Worm (Caenorhabditis elegans): Measurements from ENCODE around the gene Y51H4A.25.

DNA sequence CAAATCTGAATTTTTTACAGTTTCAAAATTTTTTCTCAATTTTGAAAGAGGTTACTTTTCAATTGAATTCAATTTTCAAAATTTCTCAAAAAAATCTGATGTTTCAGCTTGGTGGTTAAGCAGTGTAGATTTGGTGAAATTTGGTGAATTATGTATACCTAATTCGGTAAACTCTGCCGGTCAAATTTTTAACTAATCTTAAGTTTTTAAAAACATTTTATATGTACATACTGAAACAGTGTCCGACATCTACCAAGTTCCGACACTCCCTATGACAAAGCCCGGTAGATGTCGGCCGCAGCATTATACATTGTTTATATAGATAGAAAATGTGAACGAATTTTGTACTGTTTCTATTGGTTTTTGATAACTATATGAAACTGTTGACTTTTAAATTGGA, 29.2 kb upstream of the Y51H4A.25 start:
- TF ChIP-seq him-1 (tag; optimal IDR thresholded peaks at IDR 0.05) (no peak), W03F9.2 (tag; optimal IDR thresholded peaks at IDR 0.05) (no peak), dao-5 (tag; optimal IDR thresholded peaks at IDR 0.05) (no peak)

Data from whole organism, L4/young adult.